Worm (Caenorhabditis elegans) whole organism, early embryonic: ENCODE data around the gene K11H3.8.
"Not testable (repeated sequence)": the region's sequence is repeated elsewhere in the genome, so short reads cannot be mapped to it uniquely, and the experiment has no call there.

Experiments
- ceh-13 ChIP-seq: fragments of 200-800 bp; sonication (Bioruptor generic); optimal IDR thresholded peaks from 2 replicates; lab custom pipeline; 2018; ENCODE audit warnings: mild to moderate bottlenecking, missing genetic modification characterization, missing compliant biosample characterization
- ets-7 ChIP-seq: sonication (generic microtip); optimal IDR thresholded peaks from 2 replicates; lab custom pipeline; 2016; ENCODE audit warnings: missing genotype, missing genetic modification characterization, missing compliant biosample characterization
- hnd-1 ChIP-seq: sonication (generic microtip); optimal IDR thresholded peaks from 2 replicates; lab custom pipeline; 2016; ENCODE audit warnings: missing genetic modification characterization, missing compliant biosample characterization
- tbx-11 ChIP-seq: fragments of 200-800 bp; sonication (Bioruptor generic); IDR thresholded peaks from 2 replicates; pipeline ENCODE4 v1.3.6; 2022; ENCODE audit warnings: missing genetic modification characterization, missing compliant biosample characterization
- tbx-37 ChIP-seq: fragments of 200-800 bp; sonication (Bioruptor generic); conservative IDR thresholded peaks from 2 replicates; pipeline ENCODE4 v1.3.6; 2022; ENCODE audit warnings: missing genetic modification reagents, missing genetic modification characterization, missing compliant biosample characterization

DNA sequence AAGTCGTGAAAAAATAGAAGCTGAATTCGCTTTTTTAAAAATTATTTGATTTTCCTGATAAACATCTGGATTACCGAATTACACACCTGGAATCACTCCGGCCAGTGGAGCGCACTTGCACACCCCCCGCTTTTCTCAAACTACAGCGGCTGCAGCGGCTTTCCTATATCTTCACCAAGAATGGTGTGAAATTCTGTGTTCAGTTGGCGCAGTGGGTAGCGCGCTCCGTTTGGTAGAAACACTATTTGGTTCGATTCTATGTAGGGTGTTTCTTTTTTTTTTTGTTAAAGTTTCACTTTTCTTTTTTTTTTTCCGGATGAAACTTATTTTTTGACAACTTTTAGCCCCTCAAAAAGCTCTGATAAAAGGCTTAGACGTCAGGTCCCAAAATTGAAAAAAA, 14.1 kb downstream of the K11H3.8 start:
- peak; percentile 73 for TF ChIP-seq tbx-37 (GFP tag; lab: Robert Waterston, UW)
- TF ChIP-seq ceh-13 (GFP tag; lab: Kevin White, UChicago); hnd-1; ets-7: not testable (repeated sequence)
- peak; percentile 74; the same call in 1 of the 2 replicates for TF ChIP-seq tbx-11
